Worm (Caenorhabditis elegans) whole organism, L4 larva: Measurements from ENCODE around the gene gpb-1.

ENCODE experiments used
- D1046.2 ChIP-seq: fragments of 200-800 bp; sonication (Bioruptor generic); IDR thresholded peaks from 2 replicates; pipeline ENCODE4 v1.3.6; 2022; ENCODE audit warnings: missing genetic modification characterization, missing compliant biosample characterization
- F37D6.2 ChIP-seq: sonication (generic microtip); optimal IDR thresholded peaks from 2 replicates; lab custom pipeline; 2016; ENCODE audit warnings: mild to moderate bottlenecking, missing genetic modification characterization, missing compliant biosample characterization
- T20F7.1 ChIP-seq: fragments of 200-800 bp; sonication (Bioruptor generic); optimal IDR thresholded peaks from 2 replicates; lab custom pipeline; 2018; ENCODE audit warnings: mild to moderate bottlenecking, missing genetic modification characterization, missing compliant biosample characterization
- Y75B8A.6 ChIP-seq: fragments of 200-800 bp; sonication (Bioruptor generic); IDR thresholded peaks from 2 replicates; pipeline ENCODE4 v1.3.6; 2022; ENCODE audit warnings: missing genetic modification reagents, missing genetic modification characterization, missing compliant biosample characterization
- aha-1 ChIP-seq: fragments of 150-350 bp; peaks from one replicate; lab custom pipeline; 2014; ENCODE audit warnings: missing biosample characterization, missing genetic modification characterization
- ama-1 ChIP-seq: fragments of 150-350 bp; optimal IDR thresholded peaks from 2 replicates; lab custom pipeline; 2014; ENCODE audit warnings: inconsistent platforms, mixed read lengths
- ceh-44 ChIP-seq: fragments of 200-800 bp; sonication (Bioruptor generic); IDR thresholded peaks from 2 replicates; pipeline ENCODE4 v1.3.6; 2022; ENCODE audit warnings: missing genetic modification reagents, missing genetic modification characterization, missing compliant biosample characterization
- cey-2 ChIP-seq: sonication (generic microtip); optimal IDR thresholded peaks from 3 replicates; lab custom pipeline; 2017; ENCODE audit warnings: missing genetic modification characterization, mild to moderate bottlenecking, missing compliant biosample characterization, antibody characterized with exemption, borderline replicate concordance; ENCODE audit not compliant: insufficient read depth
- ctbp-1 ChIP-seq: fragments of 200-800 bp; sonication (Bioruptor generic); IDR thresholded peaks from 2 replicates; pipeline ENCODE4 v1.3.6; 2022; ENCODE audit warnings: missing genetic modification reagents, missing genetic modification characterization, missing compliant biosample characterization
- daf-16 ChIP-seq, 3 experiments: sonication (generic microtip); optimal IDR thresholded peaks; 2 replicates each; lab custom pipeline; 2016 to 2017; ENCODE audit warnings: missing genetic modification characterization in 3 of 3, missing genetic modification reagents in 3 of 3, mild to moderate bottlenecking in 2 of 3, missing compliant biosample characterization in 2 of 3, missing biosample characterization in 1 of 3, moderate library complexity in 1 of 3
- daf-8 ChIP-seq: fragments of 200-800 bp; sonication (Bioruptor generic); IDR thresholded peaks from 2 replicates; pipeline ENCODE4 v1.3.6; 2022; ENCODE audit warnings: missing genetic modification characterization, missing compliant biosample characterization
- dmd-6 ChIP-seq: fragments of 200-800 bp; sonication (Bioruptor generic); IDR thresholded peaks from 2 replicates; pipeline ENCODE4 v1.3.6; 2022; ENCODE audit warnings: missing genetic modification reagents, missing genetic modification characterization, missing compliant biosample characterization
- dmd-9 ChIP-seq: fragments of 200-800 bp; sonication (Bioruptor generic); IDR thresholded peaks from 2 replicates; pipeline ENCODE4 v1.3.6; 2022; ENCODE audit warnings: missing genetic modification reagents, missing genetic modification characterization, missing compliant biosample characterization
- dpl-1 ChIP-seq: fragments of 150-350 bp; optimal IDR thresholded peaks from 2 replicates; lab custom pipeline; 2014; ENCODE audit warnings: missing biosample characterization, missing genetic modification reagents, missing genetic modification characterization
- fos-1 ChIP-seq: fragments of 150-350 bp; optimal IDR thresholded peaks from 2 replicates; lab custom pipeline; 2014; ENCODE audit warnings: missing biosample characterization, missing genetic modification characterization
- gei-8 ChIP-seq: fragments of 200-800 bp; sonication (Bioruptor generic); optimal IDR thresholded peaks from 2 replicates; lab custom pipeline; 2018; ENCODE audit warnings: mild to moderate bottlenecking, missing genetic modification characterization, missing compliant biosample characterization
- hif-1 ChIP-seq, 2 experiments: sonication (generic microtip); optimal IDR thresholded peaks; 2 replicates each; lab custom pipeline; 2016 to 2017; ENCODE audit warnings: missing compliant biosample characterization in 2 of 2, missing genetic modification characterization in 2 of 2, missing genetic modification reagents in 2 of 2, missing genotype in 2 of 2, mild to moderate bottlenecking in 1 of 2
- hlh-11 ChIP-seq: fragments of 200-800 bp; sonication (Bioruptor generic); optimal IDR thresholded peaks from 2 replicates; lab custom pipeline; 2018; ENCODE audit warnings: mild to moderate bottlenecking, missing genetic modification characterization, missing compliant biosample characterization
- hlh-30 ChIP-seq: sonication (generic microtip); optimal IDR thresholded peaks from 2 replicates; lab custom pipeline; 2017; ENCODE audit warnings: antibody characterized with exemption, mild to moderate bottlenecking, missing genetic modification characterization, missing compliant biosample characterization; ENCODE audit not compliant: insufficient read depth
- lin-1 ChIP-seq: fragments of 200-800 bp; sonication (Bioruptor generic); IDR thresholded peaks from 2 replicates; pipeline ENCODE4 v1.3.6; 2022; ENCODE audit warnings: missing genetic modification reagents, missing genetic modification characterization, missing compliant biosample characterization
- lin-38 ChIP-seq: fragments of 200-800 bp; sonication (Bioruptor generic); IDR thresholded peaks from 2 replicates; pipeline ENCODE4 v1.3.6; 2022; ENCODE audit warnings: missing genetic modification reagents, missing genetic modification characterization, missing compliant biosample characterization
- lir-3 ChIP-seq: sonication (generic microtip); optimal IDR thresholded peaks from 2 replicates; lab custom pipeline; 2016; ENCODE audit warnings: mild to moderate bottlenecking, missing genetic modification characterization, missing compliant biosample characterization
- mdl-1 ChIP-seq, 2 experiments: fragments of 150-350 bp in 1 of 2; sonication (generic microtip) in 1 of 2; optimal IDR thresholded peaks; 2 replicates each; lab custom pipeline; 2014 to 2017; ENCODE audit warnings: missing biosample characterization in 2 of 2, missing genetic modification characterization in 2 of 2
- mdt-29 ChIP-seq: fragments of 200-800 bp; sonication (Bioruptor generic); IDR thresholded peaks from 2 replicates; pipeline ENCODE4 v1.3.6; 2022; ENCODE audit warnings: missing genetic modification reagents, missing genetic modification characterization, missing compliant biosample characterization
- mep-1 ChIP-seq: fragments of 150-350 bp; sonication (generic microtip); optimal IDR thresholded peaks from 3 replicates; lab custom pipeline; 2014; ENCODE audit warnings: missing biosample characterization, missing genetic modification characterization
- mes-2 ChIP-seq: sonication (generic microtip); optimal IDR thresholded peaks from 2 replicates; lab custom pipeline; 2016; ENCODE audit warnings: missing genotype, mild to moderate bottlenecking, missing genetic modification characterization, missing compliant biosample characterization; ENCODE audit not compliant: poor library complexity, severe bottlenecking
- mxl-3 ChIP-seq: fragments of 200-800 bp; sonication (Bioruptor generic); optimal IDR thresholded peaks from 2 replicates; lab custom pipeline; 2018; ENCODE audit warnings: mild to moderate bottlenecking, missing genetic modification characterization, missing compliant biosample characterization
- nhr-102 ChIP-seq: sonication (generic microtip); optimal IDR thresholded peaks from 2 replicates; lab custom pipeline; 2016; ENCODE audit warnings: mild to moderate bottlenecking, missing genetic modification characterization, moderate library complexity, missing compliant biosample characterization
- nhr-11 ChIP-seq: fragments of 150-350 bp; optimal IDR thresholded peaks from 2 replicates; lab custom pipeline; 2014; ENCODE audit warnings: missing biosample characterization, missing genetic modification characterization
- nhr-237 ChIP-seq: sonication (generic microtip); optimal IDR thresholded peaks from 2 replicates; lab custom pipeline; 2017; ENCODE audit warnings: missing biosample characterization, missing genetic modification characterization
- nhr-28 ChIP-seq: fragments of 150-350 bp; optimal IDR thresholded peaks from 2 replicates; lab custom pipeline; 2014; ENCODE audit warnings: missing biosample characterization, missing genetic modification characterization
- nhr-41 ChIP-seq: fragments of 200-800 bp; sonication (Bioruptor generic); IDR thresholded peaks from 2 replicates; pipeline ENCODE4 v1.3.6; 2022; ENCODE audit warnings: missing genetic modification reagents, missing genetic modification characterization, missing compliant biosample characterization
- nhr-42 ChIP-seq: fragments of 200-800 bp; sonication (Bioruptor generic); IDR thresholded peaks from 2 replicates; pipeline ENCODE4 v1.3.6; 2022; ENCODE audit warnings: missing genetic modification characterization, missing compliant biosample characterization
- nhr-48 ChIP-seq: sonication (generic microtip); optimal IDR thresholded peaks from 2 replicates; lab custom pipeline; 2016; ENCODE audit warnings: mild to moderate bottlenecking, missing genetic modification characterization, missing compliant biosample characterization
- nhr-77 ChIP-seq: fragments of 150-350 bp; optimal IDR thresholded peaks from 2 replicates; lab custom pipeline; 2014; ENCODE audit warnings: missing biosample characterization, missing genetic modification characterization
- pha-4 ChIP-seq, 2 experiments: fragments of 150-350 bp in 1 of 2; fragments of 200-800 bp in 1 of 2; sonication (Bioruptor generic) in 1 of 2; IDR thresholded peaks in 1 of 2; optimal IDR thresholded peaks in 1 of 2; 2 replicates each; pipeline versions ENCODE4 v1.3.6 to Lab custom; 2014 to 2022; ENCODE audit warnings: missing genetic modification characterization in 2 of 2, missing genetic modification reagents in 2 of 2, missing biosample characterization in 1 of 2, missing compliant biosample characterization in 1 of 2
- php-3 ChIP-seq: fragments of 200-800 bp; sonication (Bioruptor generic); IDR thresholded peaks from 2 replicates; pipeline ENCODE4 v1.3.6; 2022; ENCODE audit warnings: missing genetic modification reagents, missing genetic modification characterization, missing compliant biosample characterization
- pqm-1 ChIP-seq: sonication (generic microtip); optimal IDR thresholded peaks from 2 replicates; lab custom pipeline; 2017; ENCODE audit warnings: missing biosample characterization, missing genetic modification characterization
- set-16 ChIP-seq: fragments of 200-800 bp; sonication (Bioruptor generic); IDR thresholded peaks from 2 replicates; pipeline ENCODE4 v1.3.6; 2022; ENCODE audit warnings: missing genetic modification reagents, missing genetic modification characterization, missing compliant biosample characterization
- snpc-4 ChIP-seq: fragments of 150-350 bp; optimal IDR thresholded peaks from 2 replicates; lab custom pipeline; 2014; ENCODE audit warnings: missing biosample characterization, missing genetic modification characterization
- spr-3 ChIP-seq: fragments of 200-800 bp; sonication (Bioruptor generic); optimal IDR thresholded peaks from 2 replicates; lab custom pipeline; 2018; ENCODE audit warnings: mild to moderate bottlenecking, missing genetic modification characterization, missing compliant biosample characterization
- tag-97 ChIP-seq: fragments of 200-800 bp; sonication (Bioruptor generic); IDR thresholded peaks from 2 replicates; pipeline ENCODE4 v1.3.6; 2022; ENCODE audit warnings: missing genetic modification characterization, missing compliant biosample characterization
- unc-62 ChIP-seq, 3 experiments: fragments of 150-350 bp in 1 of 3; sonication (generic microtip); optimal IDR thresholded peaks in 2 of 3; peaks in 1 of 3; 1 replicate in 1 of 3; 2 replicates in 2 of 3; lab custom pipeline; 2014 to 2017; ENCODE audit warnings: missing biosample characterization in 3 of 3, missing genetic modification characterization in 3 of 3, missing genetic modification reagents in 3 of 3, missing genotype in 1 of 3
- zag-1 ChIP-seq: fragments of 150-350 bp; optimal IDR thresholded peaks from 2 replicates; lab custom pipeline; 2014; ENCODE audit warnings: missing biosample characterization, missing genetic modification characterization
- ztf-7 ChIP-seq: fragments of 150-350 bp; optimal IDR thresholded peaks from 2 replicates; lab custom pipeline; 2014; ENCODE audit warnings: missing biosample characterization, missing genetic modification characterization

Gene gpb-1

ce11 chrII:11729757-11730535, 18.5 kb downstream of the gpb-1 start:
- TF ChIP-seq daf-16 (GFP tag; optimal IDR thresholded peaks at IDR 0.05; lab: Kevin White, UChicago): no peak
- no peak for TF ChIP-seq daf-16 (tag; optimal IDR thresholded peaks at IDR 0.05; lab: Kevin White, UChicago)
- no peak for TF ChIP-seq nhr-237 (tag; lab: Kevin White, UChicago)
- no peak for TF ChIP-seq lir-3 (tag; lab: Kevin White, UChicago)
- TF ChIP-seq nhr-102 (tag; lab: Kevin White, UChicago): no peak
- TF ChIP-seq gei-8: no peak
- no peak for TF ChIP-seq daf-8 (GFP tag; lab: Robert Waterston, UW)
- TF ChIP-seq zag-1: no peak
- TF ChIP-seq D1046.2 (GFP tag; lab: Robert Waterston, UW): 0 out of 2 replicates have a peak, but pooled peaks have one; percentile 33
- no peak for TF ChIP-seq hlh-11 (tag; lab: Kevin White, UChicago)
- no peak for TF ChIP-seq snpc-4
- peak; percentile 96 for TF ChIP-seq aha-1 (tag; lab: Kevin White, UChicago)
- TF ChIP-seq ceh-44 (GFP tag; lab: Robert Waterston, UW): no peak
- peak in 1 of 2 experiments; percentile 69 for TF ChIP-seq unc-62 (GFP tag; optimal IDR thresholded peaks at IDR 0.05 in 1 of 2; lab: Kevin White, UChicago)
- TF ChIP-seq unc-62 (tag; optimal IDR thresholded peaks at IDR 0.05; lab: Kevin White, UChicago): no peak
- peak; percentile 94 for TF ChIP-seq set-16

ce11 chrII:11728545-11729105, 19.8 kb downstream of the gpb-1 start, which contains the start of gene alh-8:
Gene alh-8, plus strand, starts transcription at chrII:11729055.
- TF ChIP-seq daf-16 (GFP tag; optimal IDR thresholded peaks at IDR 0.05; lab: Kevin White, UChicago) (peak in 1 of 2 experiments; percentile 82), daf-16 (tag; optimal IDR thresholded peaks at IDR 0.05; lab: Kevin White, UChicago) (peak; percentile 94), aha-1 (tag; lab: Kevin White, UChicago) (peak; percentile 43), php-3 (GFP tag; lab: Robert Waterston, UW) (0 out of 2 replicates have a peak, but pooled peaks have one; percentile 41), fos-1 (no peak), spr-3 (peak; percentile 56), dmd-6 (GFP tag; lab: Robert Waterston, UW) (peak; percentile 87), daf-8 (GFP tag; lab: Robert Waterston, UW) (no peak), nhr-28 (tag; lab: Kevin White, UChicago) (peak; percentile 82), nhr-41 (GFP tag; lab: Robert Waterston, UW) (peak; percentile 89), ama-1 (peak; percentile 64), ctbp-1 (GFP tag; lab: Robert Waterston, UW) (no peak), mep-1 (tag; lab: Kevin White, UChicago) (peak; percentile 48), mes-2 (peak; percentile 53), dmd-9 (GFP tag; lab: Robert Waterston, UW) (no peak), F37D6.2 (tag; lab: Kevin White, UChicago) (no peak), pha-4 (GFP tag; IDR thresholded peaks at IDR 0.05; lab: Robert Waterston, UW) (peak; percentile 56; the same call in 1 of the 2 replicates), pha-4 (tag; optimal IDR thresholded peaks at IDR 0.05; lab: Kevin White, UChicago) (no peak), Y75B8A.6 (GFP tag; lab: Robert Waterston, UW) (0 out of 2 replicates have a peak, but pooled peaks have one; percentile 48), mxl-3 (GFP tag; lab: Kevin White, UChicago) (peak; percentile 96), nhr-11 (tag; lab: Kevin White, UChicago) (peak; percentile 70), hlh-30 (tag; lab: Kevin White, UChicago) (peak; percentile 97), mdl-1 (tag; optimal IDR thresholded peaks at IDR 0.05; lab: Kevin White, UChicago) (peak; percentile 84 to 98), nhr-77 (tag; lab: Kevin White, UChicago) (peak; percentile 43), hif-1 (tag; optimal IDR thresholded peaks at IDR 0.05; lab: Kevin White, UChicago) (peak in 1 of 2 experiments; percentile 73), ztf-7 (tag; lab: Kevin White, UChicago) (no peak), pqm-1 (peak; percentile 57), mdt-29 (peak; percentile 72), hlh-11 (tag; lab: Kevin White, UChicago) (peak; percentile 87), lin-38 (peak; percentile 50), dpl-1 (GFP tag; lab: Kevin White, UChicago) (peak; percentile 16), nhr-48 (peak; percentile 52), lin-1 (GFP tag; lab: Robert Waterston, UW) (peak; percentile 19; the same call in 1 of the 2 replicates), tag-97 (GFP tag; lab: Robert Waterston, UW) (no peak), cey-2 (tag; lab: Kevin White, UChicago) (no peak), T20F7.1 (GFP tag; lab: Kevin White, UChicago) (peak; percentile 70), nhr-42 (GFP tag; lab: Robert Waterston, UW) (no peak)
